Fruit fly (Drosophila melanogaster) whole organism, embryonic: Measurements from ENCODE around the gene uif.

Experiments
- Ada2b ChIP-seq: fragments of 200-800 bp; sonication (Bioruptor generic); IDR thresholded peaks from 2 replicates; pipeline ENCODE4 v1.3.6; 2022; ENCODE audit warnings: missing biosample characterization, missing genetic modification characterization
- C15 ChIP-seq: fragments of 200-800 bp; sonication (Bioruptor generic); IDR thresholded peaks from 3 replicates; pipeline ENCODE4 v1.3.6; 2022; ENCODE audit warnings: missing biosample characterization, missing genetic modification characterization
- CG10267 ChIP-seq: fragments of 200-800 bp; sonication (Bioruptor generic); optimal IDR thresholded peaks from 2 replicates; lab custom pipeline; 2018; ENCODE audit warnings: missing biosample characterization, mild to moderate bottlenecking, missing genetic modification characterization, moderate library complexity
- CG11504 ChIP-seq: fragments of 200-800 bp; sonication (Bioruptor generic); optimal IDR thresholded peaks from 3 replicates; lab custom pipeline; 2019; ENCODE audit warnings: missing biosample characterization, mild to moderate bottlenecking, missing genetic modification characterization, moderate library complexity
- CG14050 ChIP-seq: fragments of 200-800 bp; sonication (Bioruptor generic); IDR thresholded peaks from 3 replicates; pipeline ENCODE4 v1.3.6; 2022; ENCODE audit warnings: missing biosample characterization, missing genetic modification characterization
- CG14441 ChIP-seq: fragments of 200-800 bp; sonication (Bioruptor generic); IDR thresholded peaks from 2 replicates; pipeline ENCODE4 v1.3.6; 2022; ENCODE audit warnings: missing biosample characterization, missing genetic modification characterization
- CG1529 ChIP-seq: fragments of 200-800 bp; sonication (Bioruptor generic); optimal IDR thresholded peaks from 3 replicates; lab custom pipeline; 2018; ENCODE audit warnings: missing biosample characterization, missing genetic modification characterization
- CG17612 ChIP-seq: fragments of 200-800 bp; sonication (Bioruptor generic); IDR thresholded peaks from 2 replicates; pipeline ENCODE4 v1.3.6; 2022; ENCODE audit warnings: missing biosample characterization, missing genetic modification characterization
- CG17829 ChIP-seq: fragments of 200-800 bp; optimal IDR thresholded peaks from 2 replicates; lab custom pipeline; 2019; ENCODE audit warnings: missing biosample characterization, mild to moderate bottlenecking, missing genetic modification characterization, moderate library complexity
- CG34422 ChIP-seq: fragments of 200-800 bp; sonication (Bioruptor generic); IDR thresholded peaks from 3 replicates; pipeline ENCODE4 v1.3.6; 2022; ENCODE audit warnings: missing biosample characterization, missing genetic modification characterization
- CG6683 ChIP-seq: fragments of 200-800 bp; sonication (Bioruptor generic); optimal IDR thresholded peaks from 2 replicates; lab custom pipeline; 2017; ENCODE audit warnings: missing biosample characterization, mild to moderate bottlenecking, missing genetic modification characterization, missing genetic modification reagents
- CG7745 ChIP-seq: fragments of 200-800 bp; sonication (Bioruptor generic); optimal IDR thresholded peaks from 2 replicates; lab custom pipeline; 2018; ENCODE audit warnings: missing biosample characterization, mild to moderate bottlenecking, missing genetic modification characterization, moderate library complexity
- CHES-1-like ChIP-seq: fragments of 200-800 bp; sonication (Bioruptor generic); optimal IDR thresholded peaks from 2 replicates; lab custom pipeline; 2016; ENCODE audit warnings: missing biosample characterization, missing genetic modification characterization
- D ChIP-seq, 2 experiments: fragments of 200-800 bp in 1 of 2; fragments of >200 bp in 1 of 2; sonication (Bioruptor generic) in 1 of 2; optimal IDR thresholded peaks; 2 replicates in 1 of 2; 3 replicates in 1 of 2; lab custom pipeline; 2017; ENCODE audit warnings: mild to moderate bottlenecking in 1 of 2, missing biosample characterization in 1 of 2, missing genetic modification characterization in 1 of 2, missing genetic modification reagents in 1 of 2
- Dbx ChIP-seq: fragments of 200-800 bp; sonication (Bioruptor generic); IDR thresholded peaks from 3 replicates; pipeline ENCODE4 v1.3.6; 2022; ENCODE audit warnings: missing biosample characterization, missing genetic modification characterization
- Deaf1 ChIP-seq: fragments of 200-800 bp; optimal IDR thresholded peaks from 3 replicates; lab custom pipeline; 2019; ENCODE audit warnings: missing biosample characterization, mild to moderate bottlenecking, missing genetic modification characterization, moderate library complexity
- Dek ChIP-seq: fragments of 200-800 bp; sonication (Bioruptor generic); optimal IDR thresholded peaks from 3 replicates; lab custom pipeline; 2019; ENCODE audit warnings: missing biosample characterization, mild to moderate bottlenecking, missing genetic modification characterization, moderate library complexity
- Ets65A ChIP-seq: fragments of 200-800 bp; sonication (Bioruptor generic); peaks from one replicate; lab custom pipeline; 2016; ENCODE audit warnings: missing biosample characterization, missing genetic modification characterization
- Gsc ChIP-seq: fragments of 200-800 bp; sonication (Bioruptor generic); IDR thresholded peaks from 2 replicates; pipeline ENCODE4 v1.3.6; 2022; ENCODE audit warnings: missing biosample characterization, missing genetic modification characterization
- Gug ChIP-seq: fragments of 200-800 bp; sonication (Bioruptor generic); IDR thresholded peaks from 4 replicates; pipeline ENCODE4 v1.3.6; 2022; ENCODE audit warnings: missing biosample characterization, missing genetic modification characterization
- HLH3B ChIP-seq: fragments of 200-800 bp; sonication (Bioruptor generic); IDR thresholded peaks from 2 replicates; pipeline ENCODE4 v1.3.6; 2022; ENCODE audit warnings: missing biosample characterization, missing genetic modification characterization
- Max ChIP-seq: fragments of 200-800 bp; sonication (Bioruptor generic); optimal IDR thresholded peaks from 2 replicates; lab custom pipeline; 2016; ENCODE audit warnings: missing biosample characterization, mild to moderate bottlenecking, missing genetic modification characterization
- Mrtf ChIP-seq: fragments of 200-800 bp; sonication (Bioruptor generic); IDR thresholded peaks from 3 replicates; pipeline ENCODE4 v1.3.6; 2022; ENCODE audit warnings: missing biosample characterization, missing genetic modification characterization
- NFAT ChIP-seq: fragments of 200-800 bp; sonication (Bioruptor generic); IDR thresholded peaks from 2 replicates; pipeline ENCODE4 v1.3.6; 2022; ENCODE audit warnings: missing biosample characterization, missing genetic modification characterization
- Nf-YB ChIP-seq: fragments of 200-800 bp; sonication (Bioruptor generic); optimal IDR thresholded peaks from 3 replicates; lab custom pipeline; 2019; ENCODE audit warnings: missing biosample characterization, mild to moderate bottlenecking, missing genetic modification characterization, moderate library complexity
- Tbp ChIP-seq: fragments of >200 bp; optimal IDR thresholded peaks from 2 replicates; lab custom pipeline; 2018; ENCODE audit warnings: missing biosample characterization, missing genetic modification characterization
- Usf ChIP-seq: fragments of 200-800 bp; sonication (Bioruptor generic); optimal IDR thresholded peaks from 2 replicates; lab custom pipeline; 2017; ENCODE audit warnings: missing genotype, missing biosample characterization, missing genetic modification characterization
- ab ChIP-seq: fragments of 200-800 bp; sonication (Bioruptor generic); optimal IDR thresholded peaks from 2 replicates; lab custom pipeline; 2016; ENCODE audit warnings: missing biosample characterization, missing genetic modification characterization
- az2 ChIP-seq: fragments of 200-800 bp; sonication (Bioruptor generic); optimal IDR thresholded peaks from 3 replicates; lab custom pipeline; 2016; ENCODE audit warnings: missing biosample characterization, missing genetic modification characterization
- bab2 ChIP-seq: fragments of 200-800 bp; sonication (Bioruptor generic); optimal IDR thresholded peaks from 2 replicates; lab custom pipeline; 2016; ENCODE audit warnings: missing biosample characterization, missing genetic modification characterization
- bsh ChIP-seq, 2 experiments: fragments of 200-800 bp; sonication (Bioruptor generic); optimal IDR thresholded peaks; 2 replicates each; lab custom pipeline; 2017 to 2018; ENCODE audit warnings: mild to moderate bottlenecking in 2 of 2, missing biosample characterization in 2 of 2, missing genetic modification characterization in 2 of 2, moderate library complexity in 1 of 2
- danr ChIP-seq: fragments of 200-800 bp; sonication (Bioruptor generic); IDR thresholded peaks from 2 replicates; pipeline ENCODE4 v1.3.6; 2022; ENCODE audit warnings: missing biosample characterization, missing genetic modification characterization
- dimm ChIP-seq: fragments of 200-800 bp; sonication (Bioruptor generic); IDR thresholded peaks from 2 replicates; pipeline ENCODE4 v1.3.6; 2022; ENCODE audit warnings: missing biosample characterization, missing genetic modification characterization
- dpn ChIP-seq, 2 experiments: fragments of 200-800 bp; sonication (Bioruptor generic); optimal IDR thresholded peaks; 3 replicates each; lab custom pipeline; 2016; ENCODE audit warnings: missing biosample characterization in 2 of 2, missing genetic modification characterization in 2 of 2
- fru ChIP-seq: fragments of >200 bp; optimal IDR thresholded peaks from 2 replicates; lab custom pipeline; 2017
- fu2 ChIP-seq: fragments of 200-800 bp; sonication (Bioruptor generic); optimal IDR thresholded peaks from 2 replicates; lab custom pipeline; 2016; ENCODE audit warnings: missing biosample characterization, missing genetic modification characterization
- gcm2 ChIP-seq: fragments of 200-800 bp; sonication (Bioruptor generic); optimal IDR thresholded peaks from 2 replicates; lab custom pipeline; 2016; ENCODE audit warnings: missing biosample characterization, missing genetic modification characterization
- ham ChIP-seq: fragments of 200-800 bp; sonication (Bioruptor generic); IDR thresholded peaks from 2 replicates; pipeline ENCODE4 v1.3.6; 2022; ENCODE audit warnings: missing biosample characterization, missing genetic modification characterization
- hth ChIP-seq: fragments of >200 bp; optimal IDR thresholded peaks from 2 replicates; lab custom pipeline; 2017; ENCODE audit warnings: inconsistent platforms
- jigr1 ChIP-seq: fragments of 200-800 bp; sonication (Bioruptor generic); IDR thresholded peaks from 3 replicates; pipeline ENCODE4 v1.3.6; 2022; ENCODE audit warnings: missing biosample characterization, missing genetic modification characterization
- lola ChIP-seq, 3 experiments: fragments of >200 bp in 2 of 3; fragments of 200-800 bp in 1 of 3; sonication (Bioruptor generic) in 1 of 3; optimal IDR thresholded peaks; 2 replicates each; lab custom pipeline; 2017 to 2019; ENCODE audit warnings: missing biosample characterization in 3 of 3, missing genetic modification characterization in 3 of 3, mild to moderate bottlenecking in 1 of 3, moderate library complexity in 1 of 3
- mam ChIP-seq: fragments of 200-800 bp; sonication (Bioruptor generic); optimal IDR thresholded peaks from 3 replicates; lab custom pipeline; 2016; ENCODE audit warnings: missing biosample characterization, missing genetic modification characterization
- nau ChIP-seq: fragments of 200-800 bp; sonication (Bioruptor generic); optimal IDR thresholded peaks from 3 replicates; lab custom pipeline; 2017; ENCODE audit warnings: missing biosample characterization, mild to moderate bottlenecking, missing genetic modification characterization, missing genetic modification reagents
- sens ChIP-seq: fragments of 200-800 bp; sonication (Bioruptor generic); peaks from one replicate; lab custom pipeline; 2016; ENCODE audit warnings: missing biosample characterization, missing genetic modification characterization
- seq ChIP-seq: fragments of 200-800 bp; sonication (Bioruptor generic); IDR thresholded peaks from 2 replicates; pipeline ENCODE4 v1.3.6; 2022; ENCODE audit warnings: missing biosample characterization, missing genetic modification characterization
- sim ChIP-seq: fragments of 200-800 bp; sonication (Bioruptor generic); IDR thresholded peaks from 2 replicates; pipeline ENCODE4 v1.3.6; 2022; ENCODE audit warnings: missing biosample characterization, missing genetic modification characterization
- slbo ChIP-seq: fragments of 200-800 bp; sonication (Bioruptor generic); IDR thresholded peaks from 2 replicates; pipeline ENCODE4 v1.3.6; 2022; ENCODE audit warnings: missing biosample characterization, missing genetic modification characterization
- sna ChIP-seq: fragments of 200-800 bp; sonication (Bioruptor generic); IDR thresholded peaks from 2 replicates; pipeline ENCODE4 v1.3.6; 2022; ENCODE audit warnings: missing biosample characterization, missing genetic modification characterization; ENCODE audit not compliant: partially characterized antibody
- sug ChIP-seq: fragments of 200-800 bp; optimal IDR thresholded peaks from 2 replicates; lab custom pipeline; 2019; ENCODE audit warnings: missing biosample characterization, mild to moderate bottlenecking, missing genetic modification characterization, moderate library complexity
- trh ChIP-seq: fragments of 200-800 bp; sonication (Bioruptor generic); optimal IDR thresholded peaks from 2 replicates; lab custom pipeline; 2016; ENCODE audit warnings: missing biosample characterization, missing genetic modification characterization
- wdn ChIP-seq: fragments of 200-800 bp; sonication (Bioruptor generic); IDR thresholded peaks from 2 replicates; pipeline ENCODE4 v1.3.6; 2022; ENCODE audit warnings: missing biosample characterization, missing genetic modification characterization

The uif gene

DNA sequence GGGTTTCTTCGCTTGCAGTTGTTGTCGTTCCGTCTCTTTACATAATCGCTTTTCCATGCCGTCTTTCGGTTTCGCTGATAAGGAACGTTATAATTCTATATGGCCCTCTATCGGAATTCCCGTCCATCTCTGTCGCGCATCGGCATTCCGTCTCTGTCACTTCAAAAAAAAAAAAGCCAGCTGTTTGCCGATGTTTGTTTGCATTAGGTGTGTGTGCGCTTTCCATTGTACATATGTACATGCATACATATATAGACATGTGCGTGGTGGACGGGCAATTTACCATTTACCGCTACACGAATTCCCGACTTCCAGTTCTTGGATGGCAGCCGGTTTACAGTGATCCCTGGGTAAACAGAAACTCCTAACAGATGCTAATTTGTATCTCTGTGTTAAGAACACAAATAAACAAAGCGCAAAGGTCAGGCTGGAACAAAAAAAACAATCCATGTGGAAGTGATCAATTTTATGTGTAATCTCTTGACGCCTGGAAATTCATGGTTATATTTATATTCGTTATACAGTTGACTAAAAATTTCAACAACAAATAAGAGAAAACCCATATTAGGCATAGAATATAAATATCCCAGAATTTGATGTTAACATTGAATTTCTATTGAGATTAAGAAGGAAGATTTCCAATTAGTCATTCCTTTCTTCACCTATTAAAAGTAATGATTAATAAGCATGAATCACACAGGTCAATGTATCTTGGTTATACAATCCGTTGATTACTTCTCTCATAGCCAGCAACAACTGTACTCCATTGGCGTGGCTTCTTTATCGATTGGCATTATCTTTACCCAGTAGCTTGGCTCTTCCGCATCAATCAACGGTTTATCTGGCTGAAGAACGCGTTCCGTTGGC lies 33.1 kb upstream of the uif start (continued):
- TF ChIP-seq Gsc (no peak), ab (no peak), sna (no peak), Nf-YB (peak; percentile 9), hth (no peak), mam (GFP tag; lab: Kevin White, UChicago) (no peak), sens (GFP tag; lab: Kevin White, UChicago) (peak; percentile 94), CG14050 (GFP tag; lab: Robert Waterston, UW) (no peak), C15 (GFP tag; lab: Robert Waterston, UW) (no peak), danr (GFP tag; lab: Robert Waterston, UW) (no peak), Dbx (GFP tag; lab: Robert Waterston, UW) (no peak), CG17612 (GFP tag; lab: Robert Waterston, UW) (no peak), CG1529 (GFP tag; lab: Kevin White, UChicago) (peak; percentile 64), jigr1 (GFP tag; lab: Robert Waterston, UW) (no peak), bab2 (GFP tag; lab: Kevin White, UChicago) (peak; percentile 24), sug (tag; lab: Kevin White, UChicago) (no peak), lola (GFP tag; optimal IDR thresholded peaks at IDR 0.05; lab: Kevin White, UChicago) (peak in 1 of 3 experiments; percentile 45), nau (GFP tag; lab: Kevin White, UChicago) (no peak), wdn (no peak), trh (GFP tag; lab: Kevin White, UChicago) (no peak), dpn (GFP tag; optimal IDR thresholded peaks at IDR 0.05; lab: Kevin White, UChicago) (no peak), Usf (GFP tag; lab: Kevin White, UChicago) (no peak), Dek (no peak), slbo (GFP tag; lab: Robert Waterston, UW) (no peak), CG11504 (tag; lab: Kevin White, UChicago) (peak; percentile 36), Ets65A (GFP tag; lab: Kevin White, UChicago) (no peak), CG34422 (GFP tag; lab: Robert Waterston, UW) (peak; percentile 27; the same call in 1 of the 3 replicates), D (optimal IDR thresholded peaks at IDR 0.05; lab: Kevin White, UChicago) (no peak), D (GFP tag; optimal IDR thresholded peaks at IDR 0.05; lab: Kevin White, UChicago) (peak; percentile 8), NFAT (GFP tag; lab: Robert Waterston, UW) (0 out of 2 replicates have a peak, but pooled peaks have one; percentile 24), Ada2b (GFP tag; lab: Robert Waterston, UW) (no peak), Mrtf (GFP tag; lab: Robert Waterston, UW) (no peak), CG14441 (GFP tag; lab: Robert Waterston, UW) (no peak), CG17829 (peak; percentile 6), bsh (GFP tag; optimal IDR thresholded peaks at IDR 0.05; lab: Kevin White, UChicago) (peak in 1 of 2 experiments; percentile 76), CG10267 (tag; lab: Kevin White, UChicago) (no peak), fu2 (GFP tag; lab: Kevin White, UChicago) (no peak), CG7745 (tag; lab: Kevin White, UChicago) (peak; percentile 62), fru (no peak), Gug (no peak), dimm (GFP tag; lab: Robert Waterston, UW) (no peak), Deaf1 (no peak), CG6683 (GFP tag; lab: Kevin White, UChicago) (no peak), ham (GFP tag; lab: Robert Waterston, UW) (no peak), Max (GFP tag; lab: Kevin White, UChicago) (no peak), seq (GFP tag; lab: Robert Waterston, UW) (peak; percentile 66), Tbp (GFP tag; lab: Kevin White, UChicago) (no peak), CHES-1-like (GFP tag; lab: Kevin White, UChicago) (no peak), gcm2 (GFP tag; lab: Kevin White, UChicago) (no peak), HLH3B (GFP tag; lab: Robert Waterston, UW) (0 out of 2 replicates have a peak, but pooled peaks have one; percentile 7), sim (0 out of 2 replicates have a peak, but pooled peaks have one; percentile 9), az2 (GFP tag; lab: Kevin White, UChicago) (no peak)
